Worm (Caenorhabditis elegans) whole organism, mixed stage, embryonic: ENCODE results near the gene R186.8.

ENCODE experiments used
- M03D4.4 ChIP-seq: sonication (generic microtip); optimal IDR thresholded peaks from 2 replicates; lab custom pipeline; 2017; ENCODE audit warnings: mild to moderate bottlenecking, missing genetic modification characterization, missing compliant biosample characterization
- blmp-1 ChIP-seq: fragments of 150-350 bp; optimal IDR thresholded peaks from 2 replicates; lab custom pipeline; 2014; ENCODE audit warnings: missing biosample characterization, missing genetic modification characterization
- ces-1 ChIP-seq: fragments of 150-350 bp; optimal IDR thresholded peaks from 2 replicates; lab custom pipeline; 2014; ENCODE audit warnings: missing biosample characterization, missing genetic modification reagents, missing genetic modification characterization
- elt-1 ChIP-seq: sonication (generic microtip); optimal IDR thresholded peaks from 2 replicates; lab custom pipeline; 2017; ENCODE audit warnings: missing genetic modification characterization, mild to moderate bottlenecking, missing compliant biosample characterization, antibody characterized with exemption, moderate library complexity, borderline replicate concordance; ENCODE audit not compliant: insufficient read depth
- mep-1 ChIP-seq: fragments of 150-350 bp; optimal IDR thresholded peaks from 2 replicates; lab custom pipeline; 2017; ENCODE audit warnings: missing biosample characterization, missing genetic modification reagents, missing genetic modification characterization, inconsistent platforms
- nhr-237 ChIP-seq: fragments of 150-350 bp; optimal IDR thresholded peaks from 2 replicates; lab custom pipeline; 2014; ENCODE audit warnings: missing biosample characterization, missing genetic modification characterization
- nhr-28 ChIP-seq: fragments of 150-350 bp; optimal IDR thresholded peaks from 2 replicates; lab custom pipeline; 2014; ENCODE audit warnings: missing biosample characterization, missing genetic modification characterization
- nhr-76 ChIP-seq: sonication (generic microtip); optimal IDR thresholded peaks from 2 replicates; lab custom pipeline; 2017; ENCODE audit warnings: missing biosample characterization, missing genetic modification characterization
- pha-4 ChIP-seq: fragments of 150-350 bp; optimal IDR thresholded peaks from 2 replicates; lab custom pipeline; 2018; ENCODE audit warnings: missing biosample characterization, missing genetic modification reagents, missing genetic modification characterization
- sem-2 ChIP-seq: fragments of 200-800 bp; sonication (Bioruptor generic); optimal IDR thresholded peaks from 2 replicates; lab custom pipeline; 2018; ENCODE audit warnings: mild to moderate bottlenecking, missing genetic modification characterization, missing compliant biosample characterization
- unc-39 ChIP-seq: fragments of 150-350 bp; optimal IDR thresholded peaks from 2 replicates; lab custom pipeline; 2014; ENCODE audit warnings: missing biosample characterization, missing genetic modification characterization
- unc-62 ChIP-seq: fragments of 150-350 bp; optimal IDR thresholded peaks from 2 replicates; lab custom pipeline; 2014; ENCODE audit warnings: missing biosample characterization, missing genetic modification reagents, missing genetic modification characterization
- ztf-11 ChIP-seq: fragments of 150-350 bp; optimal IDR thresholded peaks from 2 replicates; lab custom pipeline; 2014; ENCODE audit warnings: missing biosample characterization, missing genetic modification characterization

ce11 chrV:12967110-12967509 is 672 bp downstream of the R186.8 start, which contains the start of gene R186.3:
- TF ChIP-seq mep-1 (tag; lab: Kevin White, UChicago) (no peak), sem-2 (GFP tag; lab: Kevin White, UChicago) (no peak), unc-39 (tag; lab: Kevin White, UChicago) (no peak), ztf-11 (tag; lab: Kevin White, UChicago) (no peak), pha-4 (tag; lab: Kevin White, UChicago) (no peak), nhr-76 (no peak), unc-62 (GFP tag; lab: Kevin White, UChicago) (no peak), elt-1 (tag; lab: Kevin White, UChicago) (no peak), nhr-28 (tag; lab: Kevin White, UChicago) (no peak), ces-1 (GFP tag; lab: Kevin White, UChicago) (no peak), M03D4.4 (tag; lab: Kevin White, UChicago) (no peak), blmp-1 (tag; lab: Kevin White, UChicago) (no peak), nhr-237 (no peak)
